Worm (Caenorhabditis elegans) whole organism, L2 larva: Measurements from ENCODE around the gene F27C8.2.

Experiments
- ama-1 ChIP-seq: fragments of 150-350 bp; optimal IDR thresholded peaks from 2 replicates; lab custom pipeline; 2018; ENCODE audit warnings: inconsistent platforms
- elt-3 ChIP-seq: sonication (generic microtip); optimal IDR thresholded peaks from 2 replicates; lab custom pipeline; 2017; ENCODE audit warnings: missing biosample characterization, missing genetic modification characterization
- gmeb-1 ChIP-seq: fragments of 150-350 bp; optimal IDR thresholded peaks from 2 replicates; lab custom pipeline; 2014; ENCODE audit warnings: missing biosample characterization, missing genetic modification characterization
- mab-5 ChIP-seq: fragments of 150-350 bp; optimal IDR thresholded peaks from 2 replicates; lab custom pipeline; 2014; ENCODE audit warnings: missing biosample characterization, missing genetic modification characterization
- mdl-1 ChIP-seq, 2 experiments: fragments of 150-350 bp in 1 of 2; sonication (generic microtip) in 1 of 2; optimal IDR thresholded peaks; 2 replicates each; lab custom pipeline; 2017; ENCODE audit warnings: missing biosample characterization in 2 of 2, missing genetic modification characterization in 2 of 2
- nhr-237 ChIP-seq: fragments of 150-350 bp; optimal IDR thresholded peaks from 2 replicates; lab custom pipeline; 2014; ENCODE audit warnings: missing biosample characterization, missing genetic modification characterization
- unc-62 ChIP-seq: fragments of 150-350 bp; optimal IDR thresholded peaks from 2 replicates; lab custom pipeline; 2014; ENCODE audit warnings: missing biosample characterization, missing genetic modification reagents, missing genetic modification characterization

DNA sequence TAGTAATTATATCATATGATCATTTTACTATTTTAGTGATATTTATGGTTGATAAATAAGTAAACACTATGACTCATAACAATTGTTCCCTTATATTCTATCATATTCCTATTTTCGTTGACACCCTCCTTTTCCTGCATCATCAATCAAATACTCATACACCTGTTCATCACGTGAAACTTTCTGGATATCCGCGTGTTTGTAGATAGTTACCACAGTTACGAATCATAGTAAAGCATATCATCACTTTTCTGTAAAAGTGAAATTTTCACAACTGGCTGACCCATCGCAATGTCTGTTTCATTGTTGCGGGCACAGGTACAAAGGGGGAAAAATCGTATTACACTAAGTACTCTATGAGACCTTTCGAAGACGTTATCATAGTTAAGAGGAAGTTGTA, 37.7 kb downstream of the F27C8.2 start:
- TF ChIP-seq gmeb-1 (tag; lab: Kevin White, UChicago), result no peak
- TF ChIP-seq mdl-1 (tag; optimal IDR thresholded peaks at IDR 0.05; lab: Kevin White, UChicago), result no peak
- TF ChIP-seq ama-1, result no peak
- TF ChIP-seq nhr-237 (tag; lab: Kevin White, UChicago), result no peak
- no peak for TF ChIP-seq mab-5 (tag; lab: Kevin White, UChicago)
- no peak for TF ChIP-seq elt-3 (tag; lab: Kevin White, UChicago)
- no peak for TF ChIP-seq unc-62 (GFP tag; lab: Kevin White, UChicago)
